Worm (Caenorhabditis elegans) whole organism, L1 larva: ENCODE measurements around the gene try-13.
A peak's percentile ranks its signal among the peaks of the same experiment; 100 is the strongest.

Source experiments
- C34B4.2 ChIP-seq: sonication (generic microtip); optimal IDR thresholded peaks from 2 replicates; lab custom pipeline; 2017; ENCODE audit warnings: mild to moderate bottlenecking, missing genetic modification characterization, missing compliant biosample characterization
- F16B12.6 ChIP-seq: fragments of 150-350 bp; optimal IDR thresholded peaks from 2 replicates; lab custom pipeline; 2014; ENCODE audit warnings: missing biosample characterization, missing genetic modification characterization
- Y116A8C.19 ChIP-seq: sonication (generic microtip); optimal IDR thresholded peaks from 2 replicates; lab custom pipeline; 2016; ENCODE audit warnings: missing compliant biosample characterization, missing genetic modification characterization, borderline replicate concordance
- ceh-63 ChIP-seq: fragments of 200-800 bp; sonication (Bioruptor generic); optimal IDR thresholded peaks from 2 replicates; lab custom pipeline; 2018; ENCODE audit warnings: mild to moderate bottlenecking, missing genetic modification characterization, missing compliant biosample characterization
- ceh-8 ChIP-seq: fragments of 200-800 bp; sonication (Bioruptor generic); optimal IDR thresholded peaks from 2 replicates; lab custom pipeline; 2018; ENCODE audit warnings: mild to moderate bottlenecking, missing genetic modification characterization, moderate library complexity, missing compliant biosample characterization
- ceh-82 ChIP-seq, 3 experiments: fragments of 150-350 bp in 1 of 3; sonication (generic microtip) in 2 of 3; optimal IDR thresholded peaks; 2 replicates each; lab custom pipeline; 2014 to 2017; ENCODE audit warnings: missing biosample characterization in 3 of 3, missing genetic modification characterization in 3 of 3
- ceh-88 ChIP-seq: fragments of 200-800 bp; sonication (Bioruptor generic); IDR thresholded peaks from 2 replicates; pipeline ENCODE4 v1.3.6; 2022; ENCODE audit warnings: missing genetic modification characterization, missing compliant biosample characterization
- ceh-90 ChIP-seq: sonication (generic microtip); optimal IDR thresholded peaks from 2 replicates; lab custom pipeline; 2016; ENCODE audit warnings: missing genetic modification characterization, missing compliant biosample characterization
- dpl-1 ChIP-seq, 3 experiments: fragments of 150-350 bp in 2 of 3; sonication (generic microtip) in 1 of 3; optimal IDR thresholded peaks; 2 replicates each; lab custom pipeline; 2014 to 2017; ENCODE audit warnings: missing biosample characterization in 3 of 3, missing genetic modification characterization in 3 of 3, missing genetic modification reagents in 3 of 3
- dsc-1 ChIP-seq: sonication (generic microtip); optimal IDR thresholded peaks from 2 replicates; lab custom pipeline; 2016; ENCODE audit warnings: mild to moderate bottlenecking, missing genetic modification characterization, missing compliant biosample characterization
- efl-1 ChIP-seq, 4 experiments: fragments of 150-350 bp; optimal IDR thresholded peaks in 3 of 4; peaks in 1 of 4; 1 replicate in 1 of 4; 2 replicates in 3 of 4; lab custom pipeline; 2014; ENCODE audit warnings: missing biosample characterization in 2 of 4, missing genetic modification characterization in 2 of 4, missing genetic modification reagents in 2 of 4
- efl-3 ChIP-seq: fragments of 200-800 bp; sonication (Bioruptor generic); optimal IDR thresholded peaks from 2 replicates; lab custom pipeline; 2018; ENCODE audit warnings: mild to moderate bottlenecking, missing genetic modification characterization, missing compliant biosample characterization
- egl-13 ChIP-seq: sonication (generic microtip); optimal IDR thresholded peaks from 2 replicates; lab custom pipeline; 2016; ENCODE audit warnings: missing genotype, missing genetic modification reagents, missing genetic modification characterization, missing compliant biosample characterization
- egl-27 ChIP-seq, 2 experiments: fragments of 150-350 bp in 1 of 2; sonication (generic microtip); optimal IDR thresholded peaks; 3 replicates each; lab custom pipeline; 2017 to 2018; ENCODE audit warnings: missing biosample characterization in 2 of 2, missing genetic modification characterization in 2 of 2, missing genetic modification reagents in 2 of 2
- elt-3 ChIP-seq, 6 experiments: fragments of 150-350 bp in 1 of 6; sonication (generic microtip); optimal IDR thresholded peaks; 2 replicates each; lab custom pipeline; 2017 to 2018; ENCODE audit warnings: missing biosample characterization in 6 of 6, missing genetic modification characterization in 6 of 6, inconsistent platforms in 1 of 6
- ets-5 ChIP-seq: fragments of 200-800 bp; sonication (Bioruptor generic); IDR thresholded peaks from 2 replicates; pipeline ENCODE4 v1.3.6; 2022; ENCODE audit warnings: missing genetic modification characterization, missing compliant biosample characterization
- fkh-10 ChIP-seq: sonication (generic microtip); optimal IDR thresholded peaks from 2 replicates; lab custom pipeline; 2017; ENCODE audit warnings: missing biosample characterization, missing genetic modification reagents, missing genetic modification characterization
- fkh-4 ChIP-seq: sonication (generic microtip); optimal IDR thresholded peaks from 2 replicates; lab custom pipeline; 2016; ENCODE audit warnings: missing compliant biosample characterization, missing genetic modification characterization, borderline replicate concordance
- fkh-8 ChIP-seq: sonication (generic microtip); optimal IDR thresholded peaks from 2 replicates; lab custom pipeline; 2016; ENCODE audit warnings: mild to moderate bottlenecking, missing genetic modification characterization, missing compliant biosample characterization
- fos-1 ChIP-seq: fragments of 150-350 bp; optimal IDR thresholded peaks from 2 replicates; lab custom pipeline; 2014; ENCODE audit warnings: missing biosample characterization, missing genetic modification characterization
- hlh-17 ChIP-seq: fragments of 200-800 bp; sonication (Bioruptor generic); optimal IDR thresholded peaks from 2 replicates; lab custom pipeline; 2018; ENCODE audit warnings: missing genetic modification characterization, mild to moderate bottlenecking, missing compliant biosample characterization, moderate library complexity, borderline replicate concordance
- hpl-2 ChIP-seq: fragments of 150-350 bp; optimal IDR thresholded peaks from 2 replicates; lab custom pipeline; 2014; ENCODE audit warnings: missing biosample characterization, missing genetic modification reagents, missing genetic modification characterization
- irx-1 ChIP-seq: sonication (generic microtip); optimal IDR thresholded peaks from 2 replicates; lab custom pipeline; 2016; ENCODE audit warnings: missing genetic modification characterization, missing compliant biosample characterization
- isw-1 ChIP-seq: fragments of 200-800 bp; sonication (Bioruptor generic); IDR thresholded peaks from 2 replicates; pipeline ENCODE4 v1.3.6; 2022; ENCODE audit warnings: missing genetic modification characterization, missing compliant biosample characterization
- lin-14 ChIP-seq: fragments of 200-800 bp; sonication (Bioruptor generic); optimal IDR thresholded peaks from 2 replicates; lab custom pipeline; 2018; ENCODE audit warnings: mild to moderate bottlenecking, missing genetic modification characterization, moderate library complexity, missing compliant biosample characterization
- lin-35 ChIP-seq, 2 experiments: fragments of 150-350 bp; optimal IDR thresholded peaks; 2 replicates each; lab custom pipeline; 2014; ENCODE audit warnings: missing biosample characterization in 2 of 2, missing genetic modification characterization in 2 of 2, missing genetic modification reagents in 2 of 2
- lin-39 ChIP-seq: fragments of 150-350 bp; optimal IDR thresholded peaks from 2 replicates; lab custom pipeline; 2014; ENCODE audit warnings: missing biosample characterization, missing genetic modification reagents, missing genetic modification characterization
- lir-3 ChIP-seq: sonication (generic microtip); optimal IDR thresholded peaks from 2 replicates; lab custom pipeline; 2016; ENCODE audit warnings: mild to moderate bottlenecking, missing genetic modification characterization, moderate library complexity, missing compliant biosample characterization; ENCODE audit not compliant: poor library complexity
- lsy-2 ChIP-seq, 2 experiments: fragments of 150-350 bp; optimal IDR thresholded peaks; 2 replicates each; lab custom pipeline; 2014; ENCODE audit warnings: missing biosample characterization in 2 of 2, missing genetic modification characterization in 2 of 2
- mep-1 ChIP-seq: fragments of 150-350 bp; optimal IDR thresholded peaks from 2 replicates; lab custom pipeline; 2014; ENCODE audit warnings: missing biosample characterization, missing genetic modification characterization
- nhr-12 ChIP-seq: sonication (generic microtip); optimal IDR thresholded peaks from 2 replicates; lab custom pipeline; 2017; ENCODE audit warnings: missing biosample characterization, missing genetic modification characterization
- nhr-20 ChIP-seq: sonication (generic microtip); optimal IDR thresholded peaks from 2 replicates; lab custom pipeline; 2016; ENCODE audit warnings: mild to moderate bottlenecking, missing genetic modification characterization, missing compliant biosample characterization
- nhr-237 ChIP-seq: fragments of 150-350 bp; optimal IDR thresholded peaks from 2 replicates; lab custom pipeline; 2014; ENCODE audit warnings: missing biosample characterization, missing genetic modification characterization
- nhr-28 ChIP-seq: fragments of 150-350 bp; optimal IDR thresholded peaks from 2 replicates; lab custom pipeline; 2014; ENCODE audit warnings: missing biosample characterization, missing genetic modification characterization
- nhr-47 ChIP-seq: sonication (generic microtip); optimal IDR thresholded peaks from 2 replicates; lab custom pipeline; 2016; ENCODE audit warnings: mild to moderate bottlenecking, missing genetic modification characterization, moderate library complexity, missing compliant biosample characterization
- nhr-77 ChIP-seq: fragments of 150-350 bp; optimal IDR thresholded peaks from 2 replicates; lab custom pipeline; 2014; ENCODE audit warnings: missing biosample characterization, missing genetic modification characterization
- nhr-84 ChIP-seq: sonication (generic microtip); optimal IDR thresholded peaks from 2 replicates; lab custom pipeline; 2017; ENCODE audit warnings: missing biosample characterization, missing genetic modification characterization
- nhr-85 ChIP-seq: sonication (generic microtip); peaks from one replicate; lab custom pipeline; 2016; ENCODE audit warnings: missing genetic modification characterization, inconsistent platforms, missing compliant biosample characterization
- pag-3 ChIP-seq: sonication (generic microtip); optimal IDR thresholded peaks from 2 replicates; lab custom pipeline; 2017; ENCODE audit warnings: missing genetic modification characterization, mild to moderate bottlenecking, missing compliant biosample characterization, antibody characterized with exemption, borderline replicate concordance; ENCODE audit not compliant: insufficient read depth
- pax-3 ChIP-seq: fragments of 200-800 bp; sonication (Bioruptor generic); optimal IDR thresholded peaks from 2 replicates; lab custom pipeline; 2018; ENCODE audit warnings: mild to moderate bottlenecking, missing genetic modification characterization, moderate library complexity, missing compliant biosample characterization
- rnt-1 ChIP-seq: sonication (generic microtip); optimal IDR thresholded peaks from 2 replicates; lab custom pipeline; 2016; ENCODE audit warnings: mild to moderate bottlenecking, missing genetic modification characterization, moderate library complexity, missing compliant biosample characterization
- skn-1 ChIP-seq: fragments of 150-350 bp; optimal IDR thresholded peaks from 2 replicates; lab custom pipeline; 2014; ENCODE audit warnings: missing biosample characterization, missing genetic modification characterization
- sptf-1 ChIP-seq: fragments of 150-350 bp; optimal IDR thresholded peaks from 2 replicates; lab custom pipeline; 2014; ENCODE audit warnings: missing biosample characterization, missing genetic modification characterization
- swsn-7 ChIP-seq: sonication (generic microtip); optimal IDR thresholded peaks from 2 replicates; lab custom pipeline; 2016; ENCODE audit warnings: missing genetic modification characterization, missing compliant biosample characterization
- tbx-2 ChIP-seq: sonication (generic microtip); optimal IDR thresholded peaks from 2 replicates; lab custom pipeline; 2016; ENCODE audit warnings: missing genetic modification characterization, missing compliant biosample characterization
- unc-62 ChIP-seq: fragments of 150-350 bp; optimal IDR thresholded peaks from 2 replicates; lab custom pipeline; 2014; ENCODE audit warnings: missing biosample characterization, missing genetic modification reagents, missing genetic modification characterization
- unc-86 ChIP-seq: sonication (generic microtip); optimal IDR thresholded peaks from 2 replicates; lab custom pipeline; 2016; ENCODE audit warnings: missing genetic modification characterization, missing compliant biosample characterization
- unc-98 ChIP-seq: fragments of 200-800 bp; sonication (Bioruptor generic); IDR thresholded peaks from 2 replicates; pipeline ENCODE4 v1.3.6; 2022; ENCODE audit warnings: missing genetic modification characterization, missing compliant biosample characterization
- xbp-1 ChIP-seq: sonication (generic microtip); optimal IDR thresholded peaks from 2 replicates; lab custom pipeline; 2016; ENCODE audit warnings: missing genetic modification characterization, missing compliant biosample characterization
- zag-1 ChIP-seq: fragments of 150-350 bp; optimal IDR thresholded peaks from 2 replicates; lab custom pipeline; 2014; ENCODE audit warnings: missing biosample characterization, missing genetic modification characterization
- ztf-11 ChIP-seq, 2 experiments: sonication (generic microtip); optimal IDR thresholded peaks; 2 replicates each; lab custom pipeline; 2016 to 2017; ENCODE audit warnings: missing genetic modification characterization in 2 of 2, missing biosample characterization in 1 of 2, missing compliant biosample characterization in 1 of 2

The try-13 gene

ce11 chrV:7436911-7437310 lies 3.0 kb upstream of the try-13 start (continued):
- TF ChIP-seq nhr-77 (no peak), ztf-11 (tag; optimal IDR thresholded peaks at IDR 0.05; lab: Kevin White, UChicago) (no peak), elt-3 (tag; optimal IDR thresholded peaks at IDR 0.05; lab: Kevin White, UChicago) (peak in 4 of 6 experiments; percentile 0 to 97 (median 50)), swsn-7 (tag; lab: Kevin White, UChicago) (peak; percentile 4), pag-3 (tag; lab: Kevin White, UChicago) (no peak), nhr-84 (tag; lab: Kevin White, UChicago) (no peak), nhr-47 (tag; lab: Kevin White, UChicago) (peak; percentile 57), hlh-17 (GFP tag; lab: Kevin White, UChicago) (no peak), C34B4.2 (tag; lab: Kevin White, UChicago) (no peak), ceh-90 (no peak), ceh-63 (no peak), F16B12.6 (tag; lab: Kevin White, UChicago) (no peak), ets-5 (GFP tag; lab: Robert Waterston, UW) (no peak), egl-13 (no peak), unc-86 (tag; lab: Kevin White, UChicago) (no peak), isw-1 (GFP tag; lab: Robert Waterston, UW) (no peak), irx-1 (tag; lab: Kevin White, UChicago) (no peak), sptf-1 (tag; lab: Kevin White, UChicago) (no peak), hpl-2 (no peak), efl-3 (no peak), tbx-2 (tag; lab: Kevin White, UChicago) (peak; percentile 65), rnt-1 (tag; lab: Kevin White, UChicago) (no peak), nhr-20 (tag; lab: Kevin White, UChicago) (peak; percentile 80), mep-1 (tag; lab: Kevin White, UChicago) (peak; percentile 58), dpl-1 (GFP tag; optimal IDR thresholded peaks at IDR 0.05; lab: Kevin White, UChicago) (peak in 2 of 3 experiments; percentile 20 to 31), zag-1 (tag; lab: Kevin White, UChicago) (no peak), unc-98 (no peak), nhr-85 (peak; percentile 93), fos-1 (no peak), pax-3 (tag; lab: Kevin White, UChicago) (no peak), nhr-12 (tag; lab: Kevin White, UChicago) (no peak), Y116A8C.19 (tag; lab: Kevin White, UChicago) (no peak), egl-27 (tag; optimal IDR thresholded peaks at IDR 0.05; lab: Kevin White, UChicago) (no peak), lin-35 (GFP tag; optimal IDR thresholded peaks at IDR 0.05; lab: Kevin White, UChicago) (peak in 1 of 2 experiments; percentile 84), ceh-88 (GFP tag; lab: Robert Waterston, UW) (no peak; the same call in 1 of the 2 replicates), nhr-28 (no peak), lin-39 (tag; lab: Kevin White, UChicago) (no peak), fkh-4 (tag; lab: Kevin White, UChicago) (no peak), xbp-1 (tag; lab: Kevin White, UChicago) (no peak), nhr-237 (no peak), lsy-2 (tag; optimal IDR thresholded peaks at IDR 0.05; lab: Kevin White, UChicago) (peak in 1 of 2 experiments; percentile 44)
- TF ChIP-seq, all 84 proteins: peak for 25

DNA sequence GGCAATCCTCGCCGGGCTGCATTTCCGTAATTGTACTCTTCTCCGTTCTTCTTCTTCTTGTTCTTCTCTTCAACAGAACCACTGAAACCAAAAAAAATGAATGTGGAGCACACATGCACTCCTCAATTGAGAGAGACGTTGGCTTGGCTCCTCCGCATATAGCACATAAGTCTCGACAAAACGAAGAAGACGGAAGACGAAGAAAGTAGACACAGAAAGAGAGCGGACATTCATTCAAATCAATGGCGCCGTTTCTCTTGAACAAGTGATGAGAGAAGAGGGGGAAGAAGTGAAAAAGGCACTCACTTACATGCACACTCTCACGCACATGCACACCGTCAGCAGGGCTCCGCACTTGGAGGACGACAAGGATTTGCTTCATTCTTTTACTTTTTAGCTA lies 2.4 kb upstream of the try-13 start, which contains the start of gene F25E5.9:
Gene F25E5.9 (minus strand): TSS at position 382 of the 400 bp plus-strand sequence.
- TF ChIP-seq nhr-28 (no peak), dpl-1 (GFP tag; optimal IDR thresholded peaks at IDR 0.05; lab: Kevin White, UChicago) (peak in 1 of 3 experiments; percentile 11), dsc-1 (tag; lab: Kevin White, UChicago) (peak; percentile 2), fkh-8 (tag; lab: Kevin White, UChicago) (peak; percentile 29), efl-1 (optimal IDR thresholded peaks at IDR 0.05; lab: Kevin White, UChicago) (peak in 1 of 2 experiments; percentile 11), efl-1 (GFP tag; optimal IDR thresholded peaks at IDR 0.05 in 1 of 2; lab: Kevin White, UChicago) (no peak), nhr-20 (tag; lab: Kevin White, UChicago) (no peak), unc-62 (GFP tag; lab: Kevin White, UChicago) (no peak), ceh-8 (GFP tag; lab: Kevin White, UChicago) (no peak), egl-13 (no peak), hpl-2 (no peak), fkh-4 (tag; lab: Kevin White, UChicago) (no peak), fkh-10 (GFP tag; lab: Kevin White, UChicago) (peak; percentile 38), lir-3 (no peak), lin-14 (GFP tag; lab: Kevin White, UChicago) (peak; percentile 86), nhr-237 (no peak), skn-1 (tag; lab: Kevin White, UChicago) (no peak), unc-86 (tag; lab: Kevin White, UChicago) (peak; percentile 5), swsn-7 (tag; lab: Kevin White, UChicago) (no peak), mep-1 (tag; lab: Kevin White, UChicago) (no peak), ceh-82 (tag; optimal IDR thresholded peaks at IDR 0.05; lab: Kevin White, UChicago) (peak in 1 of 3 experiments; percentile 25)
